Worm (Caenorhabditis elegans): ENCODE data around the gene hlh-13.

hlh-13 gene

DNA sequence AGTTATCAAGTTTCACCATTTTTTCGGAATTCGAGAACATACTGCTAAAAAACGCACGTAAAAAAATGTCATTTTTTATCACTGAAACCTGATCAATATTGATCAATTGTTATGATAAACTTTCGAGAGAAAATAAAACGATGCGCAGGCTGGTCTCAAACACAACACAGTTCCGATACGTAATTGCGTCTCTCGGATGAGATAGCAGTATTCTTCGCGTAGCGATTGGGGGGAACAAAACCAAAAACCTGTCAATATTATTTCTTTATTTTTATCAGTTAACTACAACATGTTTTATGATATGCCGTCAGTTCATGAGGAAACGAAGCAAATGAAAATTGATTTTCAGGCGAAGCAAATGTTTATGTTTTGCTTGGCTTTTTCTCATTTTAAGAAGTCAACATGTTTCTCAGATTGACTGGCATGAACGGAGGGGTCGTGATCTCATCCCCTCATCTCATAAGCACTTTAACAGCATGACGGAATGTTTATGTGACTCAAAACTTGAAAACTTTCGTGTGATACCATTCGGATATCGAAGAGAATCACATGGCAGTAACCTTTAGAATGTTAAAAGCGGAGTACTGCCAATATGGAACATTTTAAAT is 33.4 kb upstream of the hlh-13 start:
- TF ChIP-seq pha-4 (tag; optimal IDR thresholded peaks at IDR 0.05), result no peak
- TF ChIP-seq gmeb-2 (tag; optimal IDR thresholded peaks at IDR 0.05), result no peak
- TF ChIP-seq elt-2 (tag; optimal IDR thresholded peaks at IDR 0.05), result peak; percentile 65

- TF ChIP-seq ceh-31 (tag; optimal IDR thresholded peaks at IDR 0.05), result no peak
- no peak for TF ChIP-seq ref-2 (tag; optimal IDR thresholded peaks at IDR 0.05)
- TF ChIP-seq ceh-45 (GFP tag; IDR thresholded peaks at IDR 0.05), result no peak
- no peak for TF ChIP-seq ceh-22 (tag; optimal IDR thresholded peaks at IDR 0.05)
- no peak for TF ChIP-seq unc-3 (GFP tag; conservative IDR thresholded peaks at IDR 0.05)
- no peak for TF ChIP-seq unc-3 (tag; optimal IDR thresholded peaks at IDR 0.05)
- no peak for TF ChIP-seq ceh-24 (tag; optimal IDR thresholded peaks at IDR 0.05)
- TF ChIP-seq madf-2 (tag; optimal IDR thresholded peaks at IDR 0.05), result no peak
- TF ChIP-seq nhr-232 (tag; optimal IDR thresholded peaks at IDR 0.05), result no peak
- TF ChIP-seq ceh-2 (tag; optimal IDR thresholded peaks at IDR 0.05), result no peak
- TF ChIP-seq ceh-18 (tag; optimal IDR thresholded peaks at IDR 0.05), result no peak
- TF ChIP-seq sox-4 (tag; optimal IDR thresholded peaks at IDR 0.05), result no peak
Observed at ce11 chrX:4216894-4217293, 32.2 kb upstream of the hlh-13 start, which contains the start of the genes F20B6.10 and hpk-1. Gene F20B6.10, minus strand, starts transcription at chrX:4217196. Gene hpk-1, minus strand, starts transcription at chrX:4217290.

DNA sequence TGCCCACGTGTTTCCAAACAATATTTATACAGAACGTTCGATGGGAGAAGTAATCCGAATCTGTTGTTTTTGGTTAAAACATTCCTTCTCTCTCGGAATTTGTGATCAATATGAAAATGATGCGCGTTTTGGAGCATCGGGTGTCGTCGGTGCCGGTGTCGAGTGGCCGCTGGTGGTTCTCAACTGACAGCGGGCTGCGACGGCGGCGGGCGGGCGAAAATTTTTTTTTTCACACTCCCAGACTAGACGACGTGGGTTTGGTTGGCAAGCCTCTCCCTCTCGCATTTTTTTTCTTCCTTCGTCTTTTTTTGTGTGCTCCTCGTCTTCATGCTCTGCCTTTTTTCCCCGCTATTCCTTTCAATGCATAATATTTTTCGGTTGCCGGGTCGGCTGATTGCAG is 30.9 kb upstream of the hlh-13 start, which contains the start of gene W01H2.2:
TSS of gene W01H2.2 (minus strand) at position 285 of the 400 bp plus-strand sequence.
- TF ChIP-seq sdc-2 (tag; optimal IDR thresholded peaks at IDR 0.05), result peak; percentile 10
- TF ChIP-seq unc-42 (tag; optimal IDR thresholded peaks at IDR 0.05), result peak; percentile 10
- no peak for TF ChIP-seq odd-2 (tag; optimal IDR thresholded peaks at IDR 0.05)
- TF ChIP-seq ceh-34 (tag; optimal IDR thresholded peaks at IDR 0.05), result peak; percentile 7
- no peak for TF ChIP-seq ztf-16 (tag; optimal IDR thresholded peaks at IDR 0.05)
- no peak for TF ChIP-seq C38D4.7 (GFP tag; optimal IDR thresholded peaks at IDR 0.05)
- no peak for TF ChIP-seq sox-2 (GFP tag; IDR thresholded peaks at IDR 0.05)
- TF ChIP-seq unc-86 (tag; optimal IDR thresholded peaks at IDR 0.05), result no peak
- no peak for TF ChIP-seq ceh-9 (tag; optimal IDR thresholded peaks at IDR 0.05)
- no peak for TF ChIP-seq pax-1 (tag; optimal IDR thresholded peaks at IDR 0.05)

DNA sequence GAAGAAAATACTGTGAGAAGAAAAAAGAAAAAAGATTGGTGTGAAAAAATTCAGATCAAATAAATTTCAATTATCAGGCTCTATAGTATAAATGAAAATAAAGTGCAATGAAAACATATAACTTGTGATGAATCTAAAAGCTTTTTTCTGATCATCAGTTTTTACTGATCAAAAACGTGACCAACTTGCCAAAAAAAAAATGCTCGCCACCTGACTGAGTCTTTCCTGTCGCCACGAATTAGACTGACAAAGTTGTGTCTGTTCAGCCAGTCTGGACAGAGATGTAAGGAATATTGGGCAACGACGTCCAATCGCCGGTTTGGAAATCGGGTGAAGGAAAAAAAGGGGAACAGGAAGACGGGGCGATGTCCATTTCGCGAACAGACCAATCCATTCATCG is 29.6 kb upstream of the hlh-13 start:
- TF ChIP-seq pqm-1 (tag; optimal IDR thresholded peaks at IDR 0.05) (no peak), ceh-19 (GFP tag; optimal IDR thresholded peaks at IDR 0.05) (no peak), ceh-30 (tag; optimal IDR thresholded peaks at IDR 0.05) (no peak), F13H6.1 (tag; optimal IDR thresholded peaks at IDR 0.05) (no peak), ref-2 (tag; optimal IDR thresholded peaks at IDR 0.05) (no peak), pros-1 (tag; optimal IDR thresholded peaks at IDR 0.05) (no peak), sox-2 (GFP tag; IDR thresholded peaks at IDR 0.05) (no peak), ceh-18 (tag; optimal IDR thresholded peaks at IDR 0.05) (no peak), K09A11.1 (tag; optimal IDR thresholded peaks at IDR 0.05; ENCODE audit: insufficient read depth) (no peak)

- TF ChIP-seq pqm-1 (tag; optimal IDR thresholded peaks at IDR 0.05) (no peak), ceh-45 (GFP tag; IDR thresholded peaks at IDR 0.05) (no peak), ceh-9 (tag; optimal IDR thresholded peaks at IDR 0.05) (no peak), nfya-1 (tag; optimal IDR thresholded peaks at IDR 0.05) (peak; percentile 64), ahr-1 (tag; optimal IDR thresholded peaks at IDR 0.05) (no peak), nhr-11 (tag; optimal IDR thresholded peaks at IDR 0.05) (no peak), mec-3 (tag; optimal IDR thresholded peaks at IDR 0.05; ENCODE audit: borderline replicate concordance) (no peak), elt-2 (tag; optimal IDR thresholded peaks at IDR 0.05) (peak; percentile 3), hlh-13 (GFP tag; optimal IDR thresholded peaks at IDR 0.05) (peak; percentile 42)
Observed at ce11 chrX:4222200-4222599, 26.8 kb upstream of the hlh-13 start.

Data from whole organism, late embryonic.